Fruit fly (Drosophila melanogaster) whole organism, embryonic: ENCODE data around the gene mbc.

Experiments used
- Abd-B ChIP-seq: fragments of 200-800 bp; sonication (Bioruptor generic); optimal IDR thresholded peaks from 2 replicates; lab custom pipeline; 2018; ENCODE audit warnings: missing biosample characterization, mild to moderate bottlenecking, missing genetic modification characterization, moderate library complexity
- C15 ChIP-seq: fragments of 200-800 bp; sonication (Bioruptor generic); IDR thresholded peaks from 3 replicates; pipeline ENCODE4 v1.3.6; 2022; ENCODE audit warnings: missing biosample characterization, missing genetic modification characterization
- CG10543 ChIP-seq: fragments of 200-800 bp; sonication (Bioruptor generic); optimal IDR thresholded peaks from 3 replicates; lab custom pipeline; 2017; ENCODE audit warnings: missing biosample characterization, mild to moderate bottlenecking, missing genetic modification characterization, moderate library complexity
- CG12659 ChIP-seq: fragments of 200-800 bp; sonication (Bioruptor generic); optimal IDR thresholded peaks from 3 replicates; lab custom pipeline; 2017; ENCODE audit warnings: mild to moderate bottlenecking, missing biosample characterization, missing genetic modification reagents, missing genetic modification characterization
- CG13424 ChIP-seq: fragments of 200-800 bp; sonication (Bioruptor generic); optimal IDR thresholded peaks from 2 replicates; lab custom pipeline; 2019; ENCODE audit warnings: missing biosample characterization, mild to moderate bottlenecking, missing genetic modification characterization, moderate library complexity
- CG17829 ChIP-seq: fragments of 200-800 bp; optimal IDR thresholded peaks from 2 replicates; lab custom pipeline; 2019; ENCODE audit warnings: missing biosample characterization, mild to moderate bottlenecking, missing genetic modification characterization, moderate library complexity
- CG18262 ChIP-seq: fragments of 200-800 bp; optimal IDR thresholded peaks from 3 replicates; lab custom pipeline; 2019; ENCODE audit warnings: missing biosample characterization, mild to moderate bottlenecking, missing genetic modification characterization, moderate library complexity
- CG31388 ChIP-seq: fragments of 200-800 bp; sonication (Bioruptor generic); optimal IDR thresholded peaks from 2 replicates; lab custom pipeline; 2016; ENCODE audit warnings: missing biosample characterization, missing genetic modification characterization
- CG4328 ChIP-seq: fragments of 200-800 bp; sonication (Bioruptor generic); optimal IDR thresholded peaks from 3 replicates; lab custom pipeline; 2017; ENCODE audit warnings: missing biosample characterization, missing genetic modification reagents, missing genetic modification characterization
- CG4854 ChIP-seq: fragments of 200-800 bp; sonication (Bioruptor generic); optimal IDR thresholded peaks from 2 replicates; lab custom pipeline; 2016; ENCODE audit warnings: missing biosample characterization, missing genetic modification characterization, inconsistent platforms
- CG6854 ChIP-seq: fragments of 200-800 bp; sonication (Bioruptor generic); optimal IDR thresholded peaks from 3 replicates; lab custom pipeline; 2017; ENCODE audit warnings: missing biosample characterization, mild to moderate bottlenecking, missing genetic modification characterization
- CG7556 ChIP-seq: fragments of 200-800 bp; sonication (Bioruptor generic); optimal IDR thresholded peaks from 2 replicates; lab custom pipeline; 2017; ENCODE audit warnings: missing biosample characterization, mild to moderate bottlenecking, missing genetic modification characterization
- CG7786 ChIP-seq: fragments of 200-800 bp; sonication (Bioruptor generic); optimal IDR thresholded peaks from 2 replicates; lab custom pipeline; 2016; ENCODE audit warnings: missing biosample characterization, missing genetic modification characterization
- CG9215 ChIP-seq: fragments of 200-800 bp; sonication (Bioruptor generic); IDR thresholded peaks from 2 replicates; pipeline ENCODE4 v1.3.6; 2022; ENCODE audit warnings: missing biosample characterization, missing genetic modification characterization
- D19B ChIP-seq: fragments of 200-800 bp; sonication (Bioruptor generic); optimal IDR thresholded peaks from 2 replicates; lab custom pipeline; 2017; ENCODE audit warnings: missing biosample characterization, mild to moderate bottlenecking, missing genetic modification characterization
- Dbx ChIP-seq: fragments of 200-800 bp; sonication (Bioruptor generic); IDR thresholded peaks from 3 replicates; pipeline ENCODE4 v1.3.6; 2022; ENCODE audit warnings: missing biosample characterization, missing genetic modification characterization
- Dfd ChIP-seq, 2 experiments: fragments of >200 bp; optimal IDR thresholded peaks; 2 replicates each; lab custom pipeline; 2017; ENCODE audit warnings: missing biosample characterization in 2 of 2, missing genetic modification characterization in 2 of 2
- Ets97D ChIP-seq: fragments of 200-800 bp; sonication (Bioruptor generic); optimal IDR thresholded peaks from 3 replicates; lab custom pipeline; 2016; ENCODE audit warnings: missing biosample characterization, missing genetic modification characterization
- Fer1 ChIP-seq: fragments of 200-800 bp; sonication (Bioruptor generic); optimal IDR thresholded peaks from 2 replicates; lab custom pipeline; 2017; ENCODE audit warnings: missing biosample characterization, mild to moderate bottlenecking, missing genetic modification characterization
- Fer3 ChIP-seq: fragments of 200-800 bp; sonication (Bioruptor generic); optimal IDR thresholded peaks from 2 replicates; lab custom pipeline; 2018; ENCODE audit warnings: missing biosample characterization, mild to moderate bottlenecking, missing genetic modification characterization, moderate library complexity
- MBD-R2 ChIP-seq: fragments of 200-800 bp; sonication (Bioruptor generic); IDR thresholded peaks from 2 replicates; pipeline ENCODE4 v1.3.6; 2022; ENCODE audit warnings: missing biosample characterization, missing genetic modification characterization
- Myb ChIP-seq: fragments of 200-800 bp; sonication (Bioruptor generic); optimal IDR thresholded peaks from 2 replicates; lab custom pipeline; 2016; ENCODE audit warnings: missing biosample characterization, missing genetic modification characterization
- Ptx1 ChIP-seq: fragments of 200-800 bp; sonication (Bioruptor generic); IDR thresholded peaks from 2 replicates; pipeline ENCODE4 v1.3.6; 2022; ENCODE audit warnings: missing biosample characterization, missing genetic modification characterization
- Side ChIP-seq: fragments of 200-800 bp; sonication (Bioruptor generic); optimal IDR thresholded peaks from 2 replicates; lab custom pipeline; 2016; ENCODE audit warnings: missing biosample characterization, missing genetic modification characterization
- Spps ChIP-seq: fragments of 200-800 bp; sonication (Bioruptor generic); optimal IDR thresholded peaks from 2 replicates; lab custom pipeline; 2018; ENCODE audit warnings: missing biosample characterization, mild to moderate bottlenecking, missing genetic modification characterization
- ac ChIP-seq: fragments of 200-800 bp; sonication (Bioruptor generic); optimal IDR thresholded peaks from 3 replicates; lab custom pipeline; 2017; ENCODE audit warnings: missing biosample characterization, mild to moderate bottlenecking, missing genetic modification characterization
- chif ChIP-seq, 2 experiments: fragments of 200-800 bp; sonication (Bioruptor generic); optimal IDR thresholded peaks; 3 replicates each; lab custom pipeline; 2016; ENCODE audit warnings: missing biosample characterization in 2 of 2, missing genetic modification characterization in 2 of 2
- chm ChIP-seq: fragments of 200-800 bp; sonication (Bioruptor generic); IDR thresholded peaks from 2 replicates; pipeline ENCODE4 v1.3.6; 2022; ENCODE audit warnings: missing biosample characterization, missing genetic modification characterization
- cwo ChIP-seq: fragments of 200-800 bp; sonication (Bioruptor generic); optimal IDR thresholded peaks from 3 replicates; lab custom pipeline; 2017; ENCODE audit warnings: missing biosample characterization, missing genetic modification characterization, mild to moderate bottlenecking, moderate library complexity, missing genetic modification reagents
- da ChIP-seq: fragments of 200-800 bp; sonication (Bioruptor generic); optimal IDR thresholded peaks from 2 replicates; lab custom pipeline; 2016; ENCODE audit warnings: missing biosample characterization, missing genetic modification characterization
- dan ChIP-seq: fragments of 200-800 bp; sonication (Bioruptor generic); IDR thresholded peaks from 2 replicates; pipeline ENCODE4 v1.3.6; 2022; ENCODE audit warnings: missing biosample characterization, missing genetic modification characterization
- danr ChIP-seq: fragments of 200-800 bp; sonication (Bioruptor generic); IDR thresholded peaks from 2 replicates; pipeline ENCODE4 v1.3.6; 2022; ENCODE audit warnings: missing biosample characterization, missing genetic modification characterization
- dpn ChIP-seq, 2 experiments: fragments of 200-800 bp; sonication (Bioruptor generic); optimal IDR thresholded peaks; 3 replicates each; lab custom pipeline; 2016; ENCODE audit warnings: missing biosample characterization in 2 of 2, missing genetic modification characterization in 2 of 2
- emc ChIP-seq: fragments of 200-800 bp; sonication (Bioruptor generic); optimal IDR thresholded peaks from 2 replicates; lab custom pipeline; 2016; ENCODE audit warnings: missing biosample characterization, missing genetic modification characterization
- exex ChIP-seq: fragments of 200-800 bp; sonication (Bioruptor generic); optimal IDR thresholded peaks from 4 replicates; lab custom pipeline; 2018; ENCODE audit warnings: missing biosample characterization, mild to moderate bottlenecking, missing genetic modification characterization, moderate library complexity
- fru ChIP-seq: fragments of >200 bp; optimal IDR thresholded peaks from 2 replicates; lab custom pipeline; 2017
- gcm2 ChIP-seq: fragments of 200-800 bp; sonication (Bioruptor generic); optimal IDR thresholded peaks from 2 replicates; lab custom pipeline; 2016; ENCODE audit warnings: missing biosample characterization, missing genetic modification characterization
- gfzf ChIP-seq: fragments of 200-800 bp; sonication (Bioruptor generic); optimal IDR thresholded peaks from 2 replicates; lab custom pipeline; 2016; ENCODE audit warnings: missing biosample characterization, mild to moderate bottlenecking, missing genetic modification characterization, moderate library complexity
- lab ChIP-seq: fragments of 200-800 bp; sonication (Bioruptor generic); optimal IDR thresholded peaks from 3 replicates; lab custom pipeline; 2017; ENCODE audit warnings: missing biosample characterization, missing genetic modification characterization, mild to moderate bottlenecking, moderate library complexity, missing genetic modification reagents
- lola ChIP-seq, 3 experiments: fragments of >200 bp in 2 of 3; fragments of 200-800 bp in 1 of 3; sonication (Bioruptor generic) in 1 of 3; optimal IDR thresholded peaks; 2 replicates each; lab custom pipeline; 2017 to 2019; ENCODE audit warnings: missing biosample characterization in 3 of 3, missing genetic modification characterization in 3 of 3, mild to moderate bottlenecking in 1 of 3, moderate library complexity in 1 of 3
- lov ChIP-seq, 2 experiments: fragments of 200-800 bp in 1 of 2; fragments of >200 bp in 1 of 2; sonication (Bioruptor generic) in 1 of 2; IDR thresholded peaks in 1 of 2; optimal IDR thresholded peaks in 1 of 2; 2 replicates in 1 of 2; 3 replicates in 1 of 2; pipeline versions ENCODE4 v1.3.6 to Lab custom; 2017 to 2022; ENCODE audit warnings: missing biosample characterization in 1 of 2, missing genetic modification characterization in 1 of 2
- mirr ChIP-seq: fragments of 200-800 bp; sonication (Bioruptor generic); optimal IDR thresholded peaks from 3 replicates; lab custom pipeline; 2018; ENCODE audit warnings: missing biosample characterization, mild to moderate bottlenecking, missing genetic modification characterization
- oc ChIP-seq: fragments of 200-800 bp; sonication (Bioruptor generic); optimal IDR thresholded peaks from 2 replicates; lab custom pipeline; 2018; ENCODE audit warnings: missing biosample characterization, mild to moderate bottlenecking, missing genetic modification characterization, moderate library complexity
- onecut ChIP-seq: fragments of 200-800 bp; sonication (Bioruptor generic); IDR thresholded peaks from 2 replicates; pipeline ENCODE4 v1.3.6; 2022; ENCODE audit warnings: missing biosample characterization, missing genetic modification characterization
- pfk ChIP-seq: fragments of 200-800 bp; sonication (Bioruptor generic); optimal IDR thresholded peaks from 2 replicates; lab custom pipeline; 2018; ENCODE audit warnings: missing biosample characterization, mild to moderate bottlenecking, missing genetic modification characterization, moderate library complexity
- pros ChIP-seq: fragments of 200-800 bp; sonication (Bioruptor generic); optimal IDR thresholded peaks from 3 replicates; lab custom pipeline; 2019; ENCODE audit warnings: missing biosample characterization, mild to moderate bottlenecking, missing genetic modification characterization, moderate library complexity
- pum ChIP-seq: fragments of 200-800 bp; sonication (Bioruptor generic); optimal IDR thresholded peaks from 2 replicates; lab custom pipeline; 2016; ENCODE audit warnings: missing biosample characterization, missing genetic modification characterization
- row ChIP-seq: fragments of 200-800 bp; sonication (Bioruptor generic); IDR thresholded peaks from 3 replicates; pipeline ENCODE4 v1.3.6; 2022; ENCODE audit warnings: missing biosample characterization, missing genetic modification characterization
- shn ChIP-seq: fragments of 200-800 bp; sonication (Bioruptor generic); optimal IDR thresholded peaks from 3 replicates; lab custom pipeline; 2016; ENCODE audit warnings: missing biosample characterization, missing genetic modification characterization
- slou ChIP-seq: fragments of 200-800 bp; sonication (Bioruptor generic); optimal IDR thresholded peaks from 3 replicates; lab custom pipeline; 2016; ENCODE audit warnings: missing biosample characterization, missing genetic modification characterization
- ttk ChIP-seq: fragments of 200-800 bp; sonication (Bioruptor generic); IDR thresholded peaks from 2 replicates; pipeline ENCODE4 v2.1.2; 2022; ENCODE audit warnings: missing biosample characterization, missing genetic modification characterization
- z ChIP-seq: fragments of 200-800 bp; sonication (Bioruptor generic); IDR thresholded peaks from 3 replicates; pipeline ENCODE4 v1.3.6; 2022; ENCODE audit warnings: missing biosample characterization, missing genetic modification characterization

Gene mbc

DNA sequence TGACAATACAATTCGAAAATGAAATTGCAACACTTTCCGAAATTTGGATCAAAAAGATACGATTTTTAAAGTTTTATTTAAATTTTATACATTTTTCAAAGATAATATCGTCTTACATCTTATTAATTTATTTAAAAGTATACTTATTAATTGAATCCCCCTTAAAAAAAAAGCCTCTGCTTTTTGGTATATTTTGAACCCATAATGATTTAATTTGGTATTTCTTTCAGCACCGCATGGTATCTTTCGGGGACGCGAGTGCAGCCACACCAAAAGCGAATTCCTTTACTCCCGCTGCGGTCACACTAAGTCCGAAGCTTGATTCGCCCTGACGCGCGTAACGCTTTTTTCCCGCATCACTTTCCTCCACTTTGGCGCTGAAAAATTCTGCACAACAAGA, 38.7 kb downstream of the mbc start (continued):
- TF ChIP-seq chm (GFP tag; lab: Robert Waterston, UW), result no peak
- no peak for TF ChIP-seq shn (GFP tag; lab: Kevin White, UChicago)
- TF ChIP-seq Spps (tag; lab: Kevin White, UChicago), result no peak
- TF ChIP-seq pros (GFP tag; lab: Kevin White, UChicago), result no peak
- no peak for TF ChIP-seq ac (GFP tag; lab: Kevin White, UChicago)
- TF ChIP-seq dpn (GFP tag; optimal IDR thresholded peaks at IDR 0.05; lab: Kevin White, UChicago), result peak in 1 of 2 experiments; percentile 51
- TF ChIP-seq dan, result no peak
- TF ChIP-seq Abd-B (GFP tag; lab: Kevin White, UChicago), result peak; percentile 27
- TF ChIP-seq CG17829 (tag; lab: Kevin White, UChicago), result no peak
- TF ChIP-seq Side, result no peak
- TF ChIP-seq gcm2 (GFP tag; lab: Kevin White, UChicago), result no peak
- TF ChIP-seq onecut, result no peak
- peak; percentile 77 for TF ChIP-seq row (GFP tag; lab: Robert Waterston, UW)
- peak; percentile 8 for TF ChIP-seq CG18262 (tag; lab: Kevin White, UChicago)
- TF ChIP-seq exex (tag; lab: Kevin White, UChicago), result no peak
- TF ChIP-seq oc (tag; lab: Kevin White, UChicago), result no peak
- TF ChIP-seq da, result no peak
- TF ChIP-seq chif (GFP tag; optimal IDR thresholded peaks at IDR 0.05; lab: Kevin White, UChicago), result no peak
- TF ChIP-seq CG12659, result peak; percentile 81
- TF ChIP-seq lov (optimal IDR thresholded peaks at IDR 0.05; lab: Kevin White, UChicago), result no peak
- TF ChIP-seq lov (GFP tag; IDR thresholded peaks at IDR 0.05; lab: Robert Waterston, UW), result no peak
- TF ChIP-seq Dbx (GFP tag; lab: Robert Waterston, UW), result peak; percentile 78
- no peak for TF ChIP-seq CG9215 (GFP tag; lab: Robert Waterston, UW)
- no peak for TF ChIP-seq mirr (GFP tag; lab: Kevin White, UChicago)
- TF ChIP-seq Ptx1, result 0 out of 2 replicates have a peak, but pooled peaks have one; percentile 14
- no peak for TF ChIP-seq slou (GFP tag; lab: Kevin White, UChicago)
- peak; percentile 34 for TF ChIP-seq Fer1 (GFP tag; lab: Kevin White, UChicago)
- TF ChIP-seq C15, result no peak
- TF ChIP-seq Fer3, result peak; percentile 18
- no peak for TF ChIP-seq CG10543
- peak; percentile 47 for TF ChIP-seq CG13424
- TF ChIP-seq ttk (GFP tag; lab: Robert Waterston, UW), result no peak
- no peak for TF ChIP-seq CG4854 (GFP tag; lab: Kevin White, UChicago)
- TF ChIP-seq pum (GFP tag; lab: Kevin White, UChicago), result no peak
- TF ChIP-seq lab, result peak; percentile 25
- no peak for TF ChIP-seq CG4328 (GFP tag; lab: Kevin White, UChicago)
- no peak for TF ChIP-seq pfk (GFP tag; lab: Kevin White, UChicago)
- peak; percentile 10 for TF ChIP-seq CG7556
- TF ChIP-seq fru (lab: Kevin White, UChicago), result no peak
- no peak for TF ChIP-seq lola (GFP tag; optimal IDR thresholded peaks at IDR 0.05; lab: Kevin White, UChicago)
- TF ChIP-seq cwo (GFP tag; lab: Kevin White, UChicago), result no peak
- no peak for TF ChIP-seq Dfd (GFP tag; optimal IDR thresholded peaks at IDR 0.05; lab: Kevin White, UChicago)
- no peak for TF ChIP-seq CG7786 (GFP tag; lab: Kevin White, UChicago)
- no peak for TF ChIP-seq CG6854 (GFP tag; lab: Kevin White, UChicago)
- TF ChIP-seq Ets97D, result peak; percentile 73
- TF ChIP-seq D19B (GFP tag; lab: Kevin White, UChicago), result no peak
- no peak for TF ChIP-seq danr
- peak; percentile 91 for TF ChIP-seq Myb (GFP tag; lab: Kevin White, UChicago)
- peak; percentile 58 for TF ChIP-seq MBD-R2
- TF ChIP-seq z, result no peak
- peak; percentile 94 for TF ChIP-seq gfzf
- no peak for TF ChIP-seq emc (GFP tag; lab: Kevin White, UChicago)
- no peak for TF ChIP-seq CG31388 (GFP tag; lab: Kevin White, UChicago)
